Fruit fly (Drosophila melanogaster) whole organism, embryonic: ENCODE measurements around the gene HERC2.
A peak's percentile ranks its signal among the peaks of the same experiment; 100 is the strongest.

Experiments
- ATbp ChIP-seq: fragments of 200-800 bp; sonication (Bioruptor generic); optimal IDR thresholded peaks from 2 replicates; lab custom pipeline; 2017; ENCODE audit warnings: missing biosample characterization, mild to moderate bottlenecking, missing genetic modification characterization, missing genetic modification reagents
- Antp ChIP-seq: fragments of 200-800 bp; sonication (Bioruptor generic); optimal IDR thresholded peaks from 3 replicates; lab custom pipeline; 2016; ENCODE audit warnings: missing biosample characterization, missing genetic modification characterization
- Asciz ChIP-seq: fragments of 200-800 bp; sonication (Bioruptor generic); optimal IDR thresholded peaks from 2 replicates; lab custom pipeline; 2017; ENCODE audit warnings: missing biosample characterization, mild to moderate bottlenecking, missing genetic modification characterization, missing genetic modification reagents
- CG11247 ChIP-seq: fragments of 200-800 bp; sonication (Bioruptor generic); IDR thresholded peaks from 2 replicates; pipeline ENCODE4 v1.3.6; 2022; ENCODE audit warnings: missing biosample characterization, missing genetic modification characterization
- CG13624 ChIP-seq: fragments of 200-800 bp; sonication (Bioruptor generic); optimal IDR thresholded peaks from 2 replicates; lab custom pipeline; 2016; ENCODE audit warnings: missing biosample characterization, missing genetic modification characterization
- CG15269 ChIP-seq: fragments of 200-800 bp; sonication (Bioruptor generic); optimal IDR thresholded peaks from 2 replicates; lab custom pipeline; 2018; ENCODE audit warnings: missing biosample characterization, mild to moderate bottlenecking, missing genetic modification characterization, moderate library complexity
- CG1529 ChIP-seq: fragments of 200-800 bp; sonication (Bioruptor generic); optimal IDR thresholded peaks from 3 replicates; lab custom pipeline; 2018; ENCODE audit warnings: missing biosample characterization, missing genetic modification characterization
- CG1647 ChIP-seq: fragments of 200-800 bp; sonication (Bioruptor generic); optimal IDR thresholded peaks from 3 replicates; lab custom pipeline; 2016; ENCODE audit warnings: missing biosample characterization, missing genetic modification characterization
- CG16779 ChIP-seq: fragments of 200-800 bp; sonication (Bioruptor generic); IDR thresholded peaks from 2 replicates; pipeline ENCODE4 v1.3.6; 2022; ENCODE audit warnings: missing biosample characterization, missing genetic modification characterization
- CG17186 ChIP-seq: fragments of 200-800 bp; sonication (Bioruptor generic); optimal IDR thresholded peaks from 3 replicates; lab custom pipeline; 2017; ENCODE audit warnings: missing biosample characterization, missing genetic modification reagents, missing genetic modification characterization
- CG17385 ChIP-seq: fragments of 200-800 bp; sonication (Bioruptor generic); optimal IDR thresholded peaks from 3 replicates; lab custom pipeline; 2018; ENCODE audit warnings: missing biosample characterization, mild to moderate bottlenecking, missing genetic modification characterization
- CG17612 ChIP-seq: fragments of 200-800 bp; sonication (Bioruptor generic); IDR thresholded peaks from 2 replicates; pipeline ENCODE4 v1.3.6; 2022; ENCODE audit warnings: missing biosample characterization, missing genetic modification characterization
- CG18764 ChIP-seq: fragments of 200-800 bp; sonication (Bioruptor generic); optimal IDR thresholded peaks from 3 replicates; lab custom pipeline; 2016; ENCODE audit warnings: missing biosample characterization, missing genetic modification characterization
- CG3281 ChIP-seq: fragments of 200-800 bp; sonication (Bioruptor generic); optimal IDR thresholded peaks from 3 replicates; lab custom pipeline; 2017; ENCODE audit warnings: missing biosample characterization, mild to moderate bottlenecking, missing genetic modification characterization
- CG3995 ChIP-seq: fragments of 200-800 bp; sonication (Bioruptor generic); optimal IDR thresholded peaks from 3 replicates; lab custom pipeline; 2016; ENCODE audit warnings: missing biosample characterization, missing genetic modification characterization
- CG4404 ChIP-seq: fragments of 200-800 bp; sonication (Bioruptor generic); IDR thresholded peaks from 2 replicates; pipeline ENCODE4 v1.3.6; 2022; ENCODE audit warnings: missing biosample characterization, missing genetic modification characterization
- CG6254 ChIP-seq: fragments of 200-800 bp; sonication (Bioruptor generic); optimal IDR thresholded peaks from 3 replicates; lab custom pipeline; 2017; ENCODE audit warnings: mild to moderate bottlenecking, missing biosample characterization, missing genetic modification reagents, missing genetic modification characterization
- CG7839 ChIP-seq: fragments of 200-800 bp; sonication (Bioruptor generic); optimal IDR thresholded peaks from 3 replicates; lab custom pipeline; 2018; ENCODE audit warnings: missing biosample characterization, mild to moderate bottlenecking, missing genetic modification characterization, moderate library complexity
- CG8944 ChIP-seq: fragments of 200-800 bp; sonication (Bioruptor generic); optimal IDR thresholded peaks from 3 replicates; lab custom pipeline; 2016; ENCODE audit warnings: missing biosample characterization, missing genetic modification characterization
- CG9727 ChIP-seq: fragments of 200-800 bp; sonication (Bioruptor generic); optimal IDR thresholded peaks from 3 replicates; lab custom pipeline; 2017; ENCODE audit warnings: missing biosample characterization, mild to moderate bottlenecking, missing genetic modification characterization
- CG9932 ChIP-seq: fragments of 200-800 bp; sonication (Bioruptor generic); IDR thresholded peaks from 2 replicates; pipeline ENCODE4 v1.3.6; 2022; ENCODE audit warnings: missing biosample characterization, missing genetic modification characterization
- Doc2 ChIP-seq: fragments of 200-800 bp; sonication (Bioruptor generic); IDR thresholded peaks from 2 replicates; pipeline ENCODE4 v1.3.6; 2022; ENCODE audit warnings: missing biosample characterization, missing genetic modification characterization
- Dp ChIP-seq: fragments of 200-800 bp; sonication (Bioruptor generic); optimal IDR thresholded peaks from 2 replicates; lab custom pipeline; 2018; ENCODE audit warnings: missing biosample characterization, mild to moderate bottlenecking, missing genetic modification characterization, moderate library complexity
- H15 ChIP-seq: fragments of 200-800 bp; sonication (Bioruptor generic); IDR thresholded peaks from 3 replicates; pipeline ENCODE4 v1.3.6; 2022; ENCODE audit warnings: missing biosample characterization, missing genetic modification characterization
- HmgD ChIP-seq: fragments of 200-800 bp; sonication (Bioruptor generic); optimal IDR thresholded peaks from 3 replicates; lab custom pipeline; 2016; ENCODE audit warnings: missing biosample characterization, missing genetic modification characterization
- Hmx ChIP-seq: fragments of 200-800 bp; sonication (Bioruptor generic); optimal IDR thresholded peaks from 2 replicates; lab custom pipeline; 2016; ENCODE audit warnings: missing biosample characterization, missing genetic modification characterization
- Mad ChIP-seq: fragments of 200-800 bp; sonication (Bioruptor generic); optimal IDR thresholded peaks from 2 replicates; lab custom pipeline; 2016; ENCODE audit warnings: missing biosample characterization, missing genetic modification characterization
- Opbp ChIP-seq: fragments of 200-800 bp; sonication (Bioruptor generic); IDR thresholded peaks from 3 replicates; pipeline ENCODE4 v1.3.6; 2022; ENCODE audit warnings: missing biosample characterization, missing genetic modification characterization; ENCODE audit not compliant: partially characterized antibody
- Poxn ChIP-seq: fragments of 200-800 bp; sonication (Bioruptor generic); IDR thresholded peaks from 2 replicates; pipeline ENCODE4 v1.3.6; 2022; ENCODE audit warnings: missing biosample characterization, missing genetic modification characterization
- Six4 ChIP-seq: fragments of 200-800 bp; sonication (Bioruptor generic); optimal IDR thresholded peaks from 2 replicates; lab custom pipeline; 2016; ENCODE audit warnings: missing biosample characterization, missing genetic modification characterization
- br ChIP-seq: fragments of >200 bp; optimal IDR thresholded peaks from 2 replicates; lab custom pipeline; 2017
- cg ChIP-seq: fragments of 200-800 bp; sonication (Bioruptor generic); optimal IDR thresholded peaks from 3 replicates; lab custom pipeline; 2019; ENCODE audit warnings: missing biosample characterization, mild to moderate bottlenecking, missing genetic modification characterization, moderate library complexity
- chif ChIP-seq, 2 experiments: fragments of 200-800 bp; sonication (Bioruptor generic); optimal IDR thresholded peaks; 3 replicates each; lab custom pipeline; 2016; ENCODE audit warnings: missing biosample characterization in 2 of 2, missing genetic modification characterization in 2 of 2
- crc ChIP-seq: fragments of 200-800 bp; sonication (Bioruptor generic); optimal IDR thresholded peaks from 2 replicates; lab custom pipeline; 2016; ENCODE audit warnings: missing biosample characterization, missing genetic modification characterization
- dimm ChIP-seq: fragments of 200-800 bp; sonication (Bioruptor generic); IDR thresholded peaks from 2 replicates; pipeline ENCODE4 v1.3.6; 2022; ENCODE audit warnings: missing biosample characterization, missing genetic modification characterization
- ewg ChIP-seq: fragments of 200-800 bp; sonication (Bioruptor generic); optimal IDR thresholded peaks from 3 replicates; lab custom pipeline; 2017; ENCODE audit warnings: mild to moderate bottlenecking, missing biosample characterization, missing genetic modification reagents, missing genetic modification characterization
- eyg ChIP-seq: fragments of 200-800 bp; sonication (Bioruptor generic); optimal IDR thresholded peaks from 3 replicates; lab custom pipeline; 2016; ENCODE audit warnings: missing biosample characterization, missing genetic modification characterization
- gcm2 ChIP-seq: fragments of 200-800 bp; sonication (Bioruptor generic); optimal IDR thresholded peaks from 2 replicates; lab custom pipeline; 2016; ENCODE audit warnings: missing biosample characterization, missing genetic modification characterization
- gro ChIP-seq: fragments of 200-800 bp; sonication (Bioruptor generic); optimal IDR thresholded peaks from 2 replicates; lab custom pipeline; 2016; ENCODE audit warnings: missing biosample characterization, missing genetic modification characterization
- ham ChIP-seq: fragments of 200-800 bp; sonication (Bioruptor generic); IDR thresholded peaks from 2 replicates; pipeline ENCODE4 v1.3.6; 2022; ENCODE audit warnings: missing biosample characterization, missing genetic modification characterization
- hb ChIP-seq: fragments of 200-800 bp; sonication (Bioruptor generic); IDR thresholded peaks from 3 replicates; pipeline ENCODE4 v1.3.6; 2022; ENCODE audit warnings: missing biosample characterization, missing genetic modification characterization; ENCODE audit not compliant: partially characterized antibody
- jigr1 ChIP-seq: fragments of 200-800 bp; sonication (Bioruptor generic); IDR thresholded peaks from 3 replicates; pipeline ENCODE4 v1.3.6; 2022; ENCODE audit warnings: missing biosample characterization, missing genetic modification characterization
- ken ChIP-seq: fragments of 200-800 bp; sonication (Bioruptor generic); IDR thresholded peaks from 3 replicates; pipeline ENCODE4 v1.3.6; 2022; ENCODE audit warnings: missing biosample characterization, missing genetic modification characterization
- lab ChIP-seq: fragments of 200-800 bp; sonication (Bioruptor generic); optimal IDR thresholded peaks from 3 replicates; lab custom pipeline; 2017; ENCODE audit warnings: missing biosample characterization, missing genetic modification characterization, mild to moderate bottlenecking, moderate library complexity, missing genetic modification reagents
- pho ChIP-seq: fragments of 200-800 bp; sonication (Bioruptor generic); optimal IDR thresholded peaks from 2 replicates; lab custom pipeline; 2016; ENCODE audit warnings: missing biosample characterization, missing genetic modification characterization
- sd ChIP-seq: fragments of 200-800 bp; sonication (Bioruptor generic); optimal IDR thresholded peaks from 3 replicates; lab custom pipeline; 2018; ENCODE audit warnings: missing biosample characterization, mild to moderate bottlenecking, missing genetic modification characterization, moderate library complexity
- seq ChIP-seq: fragments of 200-800 bp; sonication (Bioruptor generic); IDR thresholded peaks from 2 replicates; pipeline ENCODE4 v1.3.6; 2022; ENCODE audit warnings: missing biosample characterization, missing genetic modification characterization
- unpg ChIP-seq: fragments of 200-800 bp; sonication (Bioruptor generic); optimal IDR thresholded peaks from 3 replicates; lab custom pipeline; 2018; ENCODE audit warnings: missing biosample characterization, mild to moderate bottlenecking, missing genetic modification characterization, moderate library complexity
- vnd ChIP-seq: fragments of 200-800 bp; sonication (Bioruptor generic); IDR thresholded peaks from 3 replicates; pipeline ENCODE4 v1.3.6; 2022; ENCODE audit warnings: missing biosample characterization, missing genetic modification characterization; ENCODE audit not compliant: partially characterized antibody
- wdn ChIP-seq: fragments of 200-800 bp; sonication (Bioruptor generic); IDR thresholded peaks from 2 replicates; pipeline ENCODE4 v1.3.6; 2022; ENCODE audit warnings: missing biosample characterization, missing genetic modification characterization

HERC2 gene

DNA sequence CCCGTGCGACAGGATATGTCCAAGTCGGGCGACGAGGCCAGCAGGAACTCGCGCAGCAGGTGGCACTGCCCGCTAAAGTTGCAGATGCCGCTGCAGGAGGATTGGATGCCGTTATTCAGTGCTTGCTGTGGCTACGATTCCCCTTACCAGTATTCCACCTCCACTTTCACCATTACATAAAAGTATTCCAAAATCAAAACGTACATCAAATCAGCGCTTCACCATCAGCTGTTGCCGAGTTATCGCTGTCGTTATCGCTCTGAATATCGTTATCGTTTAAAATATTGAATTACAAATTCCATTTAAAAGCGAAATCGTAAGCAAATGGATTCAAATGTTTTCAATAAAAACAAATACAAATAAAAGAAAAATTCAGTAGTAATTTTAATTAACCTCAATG is 32.6 kb downstream of the HERC2 start, which contains the start of gene CG15456 (continued):
- TF ChIP-seq Mad (no peak), wdn (no peak), gcm2 (GFP tag; lab: Kevin White, UChicago) (no peak), CG7839 (tag; lab: Kevin White, UChicago) (no peak), CG9727 (GFP tag; lab: Kevin White, UChicago) (no peak), dimm (GFP tag; lab: Robert Waterston, UW) (no peak), Dp (peak; percentile 82), CG1647 (GFP tag; lab: Kevin White, UChicago) (no peak), br (lab: Kevin White, UChicago) (no peak), CG13624 (GFP tag; lab: Kevin White, UChicago) (no peak), seq (GFP tag; lab: Robert Waterston, UW) (no peak), jigr1 (GFP tag; lab: Robert Waterston, UW) (no peak), H15 (GFP tag; lab: Robert Waterston, UW) (no peak), Six4 (no peak), ATbp (no peak), HmgD (GFP tag; lab: Kevin White, UChicago) (no peak), hb (GFP tag; lab: Robert Waterston, UW) (no peak)

DNA sequence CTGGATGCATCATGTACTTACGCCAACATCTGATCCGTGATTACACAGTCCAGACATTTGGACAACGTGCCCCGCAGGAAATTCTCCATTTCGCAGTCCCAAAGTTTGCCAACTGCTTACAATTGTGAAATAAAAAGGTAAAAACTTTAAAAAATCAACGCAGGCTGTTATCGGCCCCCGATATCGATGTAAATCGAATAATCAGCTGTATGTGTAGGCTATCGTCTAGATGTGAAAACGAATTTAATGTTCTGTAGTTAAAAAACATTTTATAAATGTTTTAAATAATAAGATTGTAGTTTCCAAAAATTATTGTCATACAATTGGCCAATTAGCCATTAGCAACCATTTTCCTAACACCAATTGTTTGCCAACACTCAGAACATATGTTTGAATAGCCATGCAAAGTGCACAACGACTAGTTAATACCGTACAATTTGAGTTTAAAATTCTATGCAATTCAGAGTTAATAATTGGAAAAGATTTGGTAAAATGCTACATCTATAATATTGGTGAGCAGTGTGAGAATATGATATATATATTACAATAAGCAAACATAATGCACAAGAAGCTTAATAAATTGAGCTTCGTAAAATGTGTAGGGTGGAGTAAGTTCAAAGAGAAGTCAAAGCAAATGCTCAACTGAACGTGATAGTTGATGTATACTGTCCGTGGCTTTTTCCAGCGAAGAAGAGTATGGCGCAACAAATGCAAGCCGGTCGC is 35.4 kb downstream of the HERC2 start, which contains the start of the genes CG11710 and mal:
Gene CG11710 (minus strand): TSS at position 192 of the 723 bp plus-strand sequence.
Gene mal (plus strand): TSS at position 194 of the 723 bp plus-strand sequence.
- TF ChIP-seq CG8944 (GFP tag; lab: Kevin White, UChicago) (peak; percentile 46), unpg (no peak), Doc2 (GFP tag; lab: Robert Waterston, UW) (no peak), Poxn (GFP tag; lab: Robert Waterston, UW) (no peak), Asciz (GFP tag; lab: Kevin White, UChicago) (no peak), ewg (GFP tag; lab: Kevin White, UChicago) (peak; percentile 42), CG3281 (peak; percentile 84), CG17186 (GFP tag; lab: Kevin White, UChicago) (peak; percentile 0), ken (GFP tag; lab: Robert Waterston, UW) (no peak), CG18764 (GFP tag; lab: Kevin White, UChicago) (peak; percentile 69), CG16779 (no peak), CG3995 (GFP tag; lab: Kevin White, UChicago) (peak; percentile 66), Antp (GFP tag; lab: Kevin White, UChicago) (peak; percentile 50), CG9932 (GFP tag; lab: Robert Waterston, UW) (peak; percentile 78), CG4404 (GFP tag; lab: Robert Waterston, UW) (peak; percentile 58; the same call in 1 of the 2 replicates), sd (tag; lab: Kevin White, UChicago) (no peak), eyg (GFP tag; lab: Kevin White, UChicago) (peak; percentile 71), Hmx (GFP tag; lab: Kevin White, UChicago) (peak; percentile 62), CG13624 (GFP tag; lab: Kevin White, UChicago) (peak; percentile 88), CG15269 (tag; lab: Kevin White, UChicago) (no peak), pho (GFP tag; lab: Kevin White, UChicago) (peak; percentile 48), CG17385 (GFP tag; lab: Kevin White, UChicago) (no peak), gro (GFP tag; lab: Kevin White, UChicago) (peak; percentile 84), CG11247 (peak; percentile 45; the same call in 1 of the 2 replicates), chif (GFP tag; optimal IDR thresholded peaks at IDR 0.05; lab: Kevin White, UChicago) (peak; percentile 36 to 68), lab (no peak), ham (GFP tag; lab: Robert Waterston, UW) (no peak), cg (GFP tag; lab: Kevin White, UChicago) (no peak), vnd (GFP tag; lab: Robert Waterston, UW) (peak; percentile 29; the same call in 1 of the 3 replicates), Opbp (peak; percentile 62; the same call in 1 of the 3 replicates), CG17612 (GFP tag; lab: Robert Waterston, UW) (no peak), CG1529 (no peak), crc (GFP tag; lab: Kevin White, UChicago) (peak; percentile 50), CG6254 (GFP tag; lab: Kevin White, UChicago) (no peak)
